Worm (Caenorhabditis elegans) whole organism, L4 larva: ENCODE results near the gene aagr-1.
A peak's percentile ranks its signal among the peaks of the same experiment; 100 is the strongest.

Source experiments
- D1046.2 ChIP-seq: fragments of 200-800 bp; sonication (Bioruptor generic); IDR thresholded peaks from 2 replicates; pipeline ENCODE4 v1.3.6; 2022; ENCODE audit warnings: missing genetic modification characterization, missing compliant biosample characterization
- Y5F2A.4 ChIP-seq: fragments of 200-800 bp; sonication (Bioruptor generic); optimal IDR thresholded peaks from 2 replicates; lab custom pipeline; 2018; ENCODE audit warnings: mild to moderate bottlenecking, missing genetic modification characterization, missing compliant biosample characterization
- ZK337.2 ChIP-seq: fragments of 200-800 bp; sonication (Bioruptor generic); IDR thresholded peaks from 2 replicates; pipeline ENCODE4 v1.3.6; 2022; ENCODE audit warnings: missing genetic modification reagents, missing genetic modification characterization, missing compliant biosample characterization
- aha-1 ChIP-seq: fragments of 150-350 bp; peaks from one replicate; lab custom pipeline; 2014; ENCODE audit warnings: missing biosample characterization, missing genetic modification characterization
- arid-1 ChIP-seq: fragments of 200-800 bp; sonication (Bioruptor generic); conservative IDR thresholded peaks from 2 replicates; pipeline ENCODE4 v1.3.6; 2022; ENCODE audit warnings: missing genetic modification reagents, missing genetic modification characterization, missing compliant biosample characterization
- ceh-44 ChIP-seq: fragments of 200-800 bp; sonication (Bioruptor generic); IDR thresholded peaks from 2 replicates; pipeline ENCODE4 v1.3.6; 2022; ENCODE audit warnings: missing genetic modification reagents, missing genetic modification characterization, missing compliant biosample characterization
- ceh-62 ChIP-seq: sonication (generic microtip); optimal IDR thresholded peaks from 2 replicates; lab custom pipeline; 2017; ENCODE audit warnings: missing biosample characterization, missing genetic modification characterization
- ceh-82 ChIP-seq: sonication (generic microtip); optimal IDR thresholded peaks from 2 replicates; lab custom pipeline; 2017; ENCODE audit warnings: missing biosample characterization, missing genetic modification characterization
- cey-2 ChIP-seq: sonication (generic microtip); optimal IDR thresholded peaks from 3 replicates; lab custom pipeline; 2017; ENCODE audit warnings: missing genetic modification characterization, mild to moderate bottlenecking, missing compliant biosample characterization, antibody characterized with exemption, borderline replicate concordance; ENCODE audit not compliant: insufficient read depth
- ctbp-1 ChIP-seq: fragments of 200-800 bp; sonication (Bioruptor generic); IDR thresholded peaks from 2 replicates; pipeline ENCODE4 v1.3.6; 2022; ENCODE audit warnings: missing genetic modification reagents, missing genetic modification characterization, missing compliant biosample characterization
- daf-16 ChIP-seq, 3 experiments: sonication (generic microtip); optimal IDR thresholded peaks; 2 replicates each; lab custom pipeline; 2016 to 2017; ENCODE audit warnings: missing genetic modification characterization in 3 of 3, missing genetic modification reagents in 3 of 3, mild to moderate bottlenecking in 2 of 3, missing compliant biosample characterization in 2 of 3, missing biosample characterization in 1 of 3, moderate library complexity in 1 of 3
- daf-19 ChIP-seq: fragments of 200-800 bp; sonication (Bioruptor generic); conservative IDR thresholded peaks from 2 replicates; pipeline ENCODE4 v1.3.6; 2022; ENCODE audit warnings: missing genetic modification characterization, missing compliant biosample characterization
- daf-8 ChIP-seq: fragments of 200-800 bp; sonication (Bioruptor generic); IDR thresholded peaks from 2 replicates; pipeline ENCODE4 v1.3.6; 2022; ENCODE audit warnings: missing genetic modification characterization, missing compliant biosample characterization
- dmd-8 ChIP-seq: fragments of 200-800 bp; sonication (Bioruptor generic); IDR thresholded peaks from 2 replicates; pipeline ENCODE4 v1.3.6; 2022; ENCODE audit warnings: missing genetic modification characterization, missing compliant biosample characterization
- dpl-1 ChIP-seq: fragments of 150-350 bp; optimal IDR thresholded peaks from 2 replicates; lab custom pipeline; 2014; ENCODE audit warnings: missing biosample characterization, missing genetic modification reagents, missing genetic modification characterization
- egl-43 ChIP-seq: fragments of 200-800 bp; sonication (Bioruptor generic); IDR thresholded peaks from 2 replicates; pipeline ENCODE4 v1.3.6; 2022; ENCODE audit warnings: missing genetic modification reagents, missing genetic modification characterization, missing compliant biosample characterization
- fkh-10 ChIP-seq: fragments of 150-350 bp; optimal IDR thresholded peaks from 2 replicates; lab custom pipeline; 2014; ENCODE audit warnings: missing biosample characterization, missing genetic modification reagents, missing genetic modification characterization
- fos-1 ChIP-seq: fragments of 150-350 bp; optimal IDR thresholded peaks from 2 replicates; lab custom pipeline; 2014; ENCODE audit warnings: missing biosample characterization, missing genetic modification characterization
- jun-1 ChIP-seq: fragments of 150-350 bp; optimal IDR thresholded peaks from 2 replicates; lab custom pipeline; 2014; ENCODE audit warnings: missing biosample characterization, missing genetic modification reagents, missing genetic modification characterization
- lim-7 ChIP-seq: fragments of 200-800 bp; sonication (Bioruptor generic); IDR thresholded peaks from 2 replicates; pipeline ENCODE4 v1.3.6; 2022; ENCODE audit warnings: missing genetic modification characterization, missing compliant biosample characterization
- lin-1 ChIP-seq: fragments of 200-800 bp; sonication (Bioruptor generic); IDR thresholded peaks from 2 replicates; pipeline ENCODE4 v1.3.6; 2022; ENCODE audit warnings: missing genetic modification reagents, missing genetic modification characterization, missing compliant biosample characterization
- lin-38 ChIP-seq: fragments of 200-800 bp; sonication (Bioruptor generic); IDR thresholded peaks from 2 replicates; pipeline ENCODE4 v1.3.6; 2022; ENCODE audit warnings: missing genetic modification reagents, missing genetic modification characterization, missing compliant biosample characterization
- lin-39 ChIP-seq: fragments of 150-350 bp; optimal IDR thresholded peaks from 2 replicates; lab custom pipeline; 2014; ENCODE audit warnings: missing biosample characterization, missing genetic modification reagents, missing genetic modification characterization
- lsy-2 ChIP-seq, 2 experiments: fragments of 150-350 bp in 1 of 2; sonication (generic microtip) in 1 of 2; optimal IDR thresholded peaks; 2 replicates each; lab custom pipeline; 2014 to 2017; ENCODE audit warnings: missing biosample characterization in 2 of 2, missing genetic modification characterization in 2 of 2
- nhr-25 ChIP-seq: sonication (generic microtip); optimal IDR thresholded peaks from 2 replicates; lab custom pipeline; 2017; ENCODE audit warnings: missing genetic modification characterization, mild to moderate bottlenecking, missing compliant biosample characterization, antibody characterized with exemption, moderate library complexity, borderline replicate concordance; ENCODE audit not compliant: insufficient read depth
- nhr-6 ChIP-seq: fragments of 150-350 bp; optimal IDR thresholded peaks from 2 replicates; lab custom pipeline; 2014; ENCODE audit warnings: missing biosample characterization, missing genetic modification characterization
- nhr-76 ChIP-seq: fragments of 150-350 bp; optimal IDR thresholded peaks from 2 replicates; lab custom pipeline; 2014; ENCODE audit warnings: missing biosample characterization, missing genetic modification characterization
- nhr-77 ChIP-seq: fragments of 150-350 bp; optimal IDR thresholded peaks from 2 replicates; lab custom pipeline; 2014; ENCODE audit warnings: missing biosample characterization, missing genetic modification characterization
- pha-4 ChIP-seq, 2 experiments: fragments of 150-350 bp in 1 of 2; fragments of 200-800 bp in 1 of 2; sonication (Bioruptor generic) in 1 of 2; IDR thresholded peaks in 1 of 2; optimal IDR thresholded peaks in 1 of 2; 2 replicates each; pipeline versions ENCODE4 v1.3.6 to Lab custom; 2014 to 2022; ENCODE audit warnings: missing genetic modification characterization in 2 of 2, missing genetic modification reagents in 2 of 2, missing biosample characterization in 1 of 2, missing compliant biosample characterization in 1 of 2
- saeg-2 ChIP-seq: fragments of 200-800 bp; sonication (Bioruptor generic); IDR thresholded peaks from 2 replicates; pipeline ENCODE4 v1.3.6; 2022; ENCODE audit warnings: missing genetic modification reagents, missing genetic modification characterization, missing compliant biosample characterization
- skn-1 ChIP-seq: fragments of 150-350 bp; optimal IDR thresholded peaks from 2 replicates; lab custom pipeline; 2014; ENCODE audit warnings: missing biosample characterization, missing genetic modification characterization
- unc-39 ChIP-seq: sonication (generic microtip); optimal IDR thresholded peaks from 2 replicates; lab custom pipeline; 2017; ENCODE audit warnings: missing biosample characterization, missing genetic modification characterization
- zfp-2 ChIP-seq: sonication (generic microtip); optimal IDR thresholded peaks from 2 replicates; lab custom pipeline; 2016; ENCODE audit warnings: mild to moderate bottlenecking, missing genetic modification characterization, missing compliant biosample characterization
- zip-2 ChIP-seq: fragments of 150-350 bp; optimal IDR thresholded peaks from 2 replicates; lab custom pipeline; 2014; ENCODE audit warnings: missing biosample characterization, missing genetic modification characterization
- ztf-11 ChIP-seq: fragments of 150-350 bp; optimal IDR thresholded peaks from 2 replicates; lab custom pipeline; 2014; ENCODE audit warnings: missing biosample characterization, missing genetic modification characterization
- ztf-7 ChIP-seq: fragments of 150-350 bp; optimal IDR thresholded peaks from 2 replicates; lab custom pipeline; 2014; ENCODE audit warnings: missing biosample characterization, missing genetic modification characterization

Gene aagr-1

ce11 chrIV:8333988-8334863 lies 32.1 kb upstream of the aagr-1 start, which contains the start of gene his-32 (continued):
- TF ChIP-seq zfp-2 (tag; lab: Kevin White, UChicago) (no peak), ceh-62 (tag; lab: Kevin White, UChicago) (no peak), nhr-25 (peak; percentile 92), jun-1 (tag; lab: Kevin White, UChicago) (no peak), lsy-2 (tag; optimal IDR thresholded peaks at IDR 0.05; lab: Kevin White, UChicago) (no peak), dpl-1 (GFP tag; lab: Kevin White, UChicago) (peak; percentile 0), Y5F2A.4 (GFP tag; lab: Kevin White, UChicago) (no peak), nhr-6 (peak; percentile 85)

- TF ChIP-seq saeg-2 (GFP tag; lab: Robert Waterston, UW) (no peak), egl-43 (GFP tag; lab: Robert Waterston, UW) (no peak), fos-1 (tag; lab: Kevin White, UChicago) (no peak), arid-1 (GFP tag; lab: Robert Waterston, UW) (no peak), daf-16 (GFP tag; optimal IDR thresholded peaks at IDR 0.05; lab: Kevin White, UChicago) (no peak), daf-16 (tag; optimal IDR thresholded peaks at IDR 0.05; lab: Kevin White, UChicago) (no peak), D1046.2 (GFP tag; lab: Robert Waterston, UW) (no peak), ceh-44 (GFP tag; lab: Robert Waterston, UW) (no peak), ztf-7 (no peak), nhr-77 (no peak), nhr-6 (no peak), ceh-82 (no peak), pha-4 (GFP tag; IDR thresholded peaks at IDR 0.05; lab: Robert Waterston, UW) (no peak), pha-4 (tag; optimal IDR thresholded peaks at IDR 0.05; lab: Kevin White, UChicago) (no peak), nhr-76 (tag; lab: Kevin White, UChicago) (no peak)
These were observed 26.7 kb upstream of the aagr-1 start, which contains the start of gene lgc-6 for ce11 chrIV:8339636-8340035. Gene lgc-6 (plus strand): TSS chrIV:8339936.

ce11 chrIV:8342385-8342784 lies 23.9 kb upstream of the aagr-1 start, which contains the start of gene lgc-5:
Gene lgc-5 (plus strand): TSS chrIV:8342685.
- no peak for TF ChIP-seq daf-19 (GFP tag; lab: Robert Waterston, UW)
- TF ChIP-seq nhr-77, result no peak
- no peak for TF ChIP-seq ZK337.2
- TF ChIP-seq nhr-25, result no peak
- TF ChIP-seq dmd-8, result no peak
- no peak for TF ChIP-seq lin-1 (GFP tag; lab: Robert Waterston, UW)
- TF ChIP-seq ztf-11 (tag; lab: Kevin White, UChicago), result no peak
- TF ChIP-seq zip-2, result no peak
- TF ChIP-seq unc-39 (tag; lab: Kevin White, UChicago), result no peak
- TF ChIP-seq ctbp-1 (GFP tag; lab: Robert Waterston, UW), result no peak
- no peak for TF ChIP-seq lin-38 (GFP tag; lab: Robert Waterston, UW)
- TF ChIP-seq fkh-10, result no peak
- no peak for TF ChIP-seq lin-39 (tag; lab: Kevin White, UChicago)
- no peak for TF ChIP-seq lim-7 (GFP tag; lab: Robert Waterston, UW)
- TF ChIP-seq skn-1, result no peak
- no peak for TF ChIP-seq daf-8 (GFP tag; lab: Robert Waterston, UW)
- no peak for TF ChIP-seq aha-1
- no peak for TF ChIP-seq cey-2 (tag; lab: Kevin White, UChicago)
- TF ChIP-seq, all 104 proteins: peak for 0
